Worm (Caenorhabditis elegans): Measurements from ENCODE around the gene ZK637.14.
A peak's percentile ranks its signal among the peaks of the same experiment; 100 is the strongest.

Gene ZK637.14

DNA sequence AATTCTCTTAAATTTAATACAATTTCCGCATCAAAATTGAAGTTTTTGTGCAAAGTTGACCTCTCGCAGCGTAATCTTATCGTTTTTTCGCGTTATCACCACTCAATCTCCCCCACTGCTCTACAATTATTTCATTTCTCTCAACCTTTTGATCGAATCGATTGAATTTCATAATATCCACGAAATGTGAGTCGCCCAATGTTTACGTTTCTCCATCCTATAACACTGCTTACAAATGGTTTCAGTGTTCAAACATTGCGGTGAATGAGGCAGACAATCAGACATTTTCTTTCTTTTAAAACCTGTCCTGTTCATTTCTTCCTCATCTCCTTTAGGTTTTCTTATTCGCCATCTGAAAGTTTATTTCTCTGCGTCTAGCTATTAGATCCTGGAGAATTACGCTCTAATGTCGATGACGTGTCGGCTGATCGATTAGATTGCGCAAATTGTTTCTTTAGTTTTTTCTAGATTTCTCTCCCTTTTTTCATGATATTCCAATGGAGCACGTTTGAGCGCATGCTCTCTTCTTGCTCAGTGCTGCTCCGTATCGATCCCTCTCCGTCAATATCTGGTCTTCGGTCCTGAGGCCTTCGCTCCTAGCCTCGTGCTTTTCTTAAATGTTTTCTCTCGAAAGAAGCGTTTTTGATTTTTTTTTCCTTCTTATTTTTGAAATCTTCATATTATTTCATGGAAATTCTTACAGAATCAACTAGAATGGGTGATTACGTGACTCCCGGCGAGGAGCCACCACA is 16.1 kb upstream of the ZK637.14 start, which contains the start of gene unc-32 (continued):
- no peak for TF ChIP-seq mxl-2 (GFP tag; conservative IDR thresholded peaks at IDR 0.05)
- TF ChIP-seq gei-8 (GFP tag; optimal IDR thresholded peaks at IDR 0.05), result no peak
- TF ChIP-seq nhr-11 (tag; optimal IDR thresholded peaks at IDR 0.05), result no peak
- TF ChIP-seq ztf-11 (tag; optimal IDR thresholded peaks at IDR 0.05), result no peak
- TF ChIP-seq spr-1 (tag; optimal IDR thresholded peaks at IDR 0.05), result no peak
- no peak for TF ChIP-seq pqm-1 (tag; optimal IDR thresholded peaks at IDR 0.05)

- TF ChIP-seq snpc-1.2 (GFP tag; IDR thresholded peaks at IDR 0.05) (peak; percentile 82), daf-19 (GFP tag; conservative IDR thresholded peaks at IDR 0.05) (no peak), hif-1 (tag; optimal IDR thresholded peaks at IDR 0.05) (peak; percentile 57 to 89), aly-2 (tag; optimal IDR thresholded peaks at IDR 0.05) (no peak), nhr-11 (tag; optimal IDR thresholded peaks at IDR 0.05) (peak; percentile 96), cey-2 (tag; optimal IDR thresholded peaks at IDR 0.05; ENCODE audit: borderline replicate concordance, insufficient read depth) (no peak), ces-1 (GFP tag; optimal IDR thresholded peaks at IDR 0.05) (peak; percentile 37), lin-1 (GFP tag; IDR thresholded peaks at IDR 0.05) (peak; percentile 93), nhr-10 (tag; optimal IDR thresholded peaks at IDR 0.05) (peak; percentile 29), mdl-1 (tag; optimal IDR thresholded peaks at IDR 0.05) (peak; percentile 15 to 82), mes-2 (tag; optimal IDR thresholded peaks at IDR 0.05; ENCODE audit: poor library complexity, severe bottlenecking) (peak; percentile 95), tra-1 (GFP tag; IDR thresholded peaks at IDR 0.05) (peak; percentile 92), madf-9 (GFP tag; conservative IDR thresholded peaks at IDR 0.05) (peak; percentile 86), mxl-2 (GFP tag; conservative IDR thresholded peaks at IDR 0.05) (peak; percentile 67; the same call in 1 of the 2 replicates), F10B5.3 (tag; optimal IDR thresholded peaks at IDR 0.05) (peak; percentile 90), ceh-28 (tag; optimal IDR thresholded peaks at IDR 0.05) (peak; percentile 35), pqm-1 (tag; optimal IDR thresholded peaks at IDR 0.05) (peak; percentile 19), nhr-6 (tag; optimal IDR thresholded peaks at IDR 0.05) (peak; percentile 94), daf-16 (GFP tag; optimal IDR thresholded peaks at IDR 0.05) (peak; percentile 64 to 91), daf-16 (tag; optimal IDR thresholded peaks at IDR 0.05) (peak; percentile 89), madf-5 (GFP tag; IDR thresholded peaks at IDR 0.05) (no peak), ama-1 (optimal IDR thresholded peaks at IDR 0.05) (peak; percentile 47), dve-1 (tag; optimal IDR thresholded peaks at IDR 0.05; ENCODE audit: insufficient read depth) (peak; percentile 99), ztf-11 (tag; optimal IDR thresholded peaks at IDR 0.05) (no peak), T20F7.1 (GFP tag; optimal IDR thresholded peaks at IDR 0.05) (peak; percentile 91), Y48G9A.11 (GFP tag; IDR thresholded peaks at IDR 0.05) (peak; percentile 91), ceh-44 (GFP tag; IDR thresholded peaks at IDR 0.05) (peak; percentile 81), nhr-102 (tag; optimal IDR thresholded peaks at IDR 0.05) (peak; percentile 94), lin-38 (GFP tag; IDR thresholded peaks at IDR 0.05) (peak; percentile 92), fos-1 (tag; optimal IDR thresholded peaks at IDR 0.05) (no peak), dmd-8 (GFP tag; IDR thresholded peaks at IDR 0.05) (no peak), ceh-20 (GFP tag; IDR thresholded peaks at IDR 0.05) (peak; percentile 95), hmg-1.1 (GFP tag; IDR thresholded peaks at IDR 0.05) (peak; percentile 98), zip-2 (tag; optimal IDR thresholded peaks at IDR 0.05) (peak; percentile 20), sdz-12 (GFP tag; optimal IDR thresholded peaks at IDR 0.05) (no peak), attf-4 (tag; optimal IDR thresholded peaks at IDR 0.05) (no peak), nhr-111 (GFP tag; optimal IDR thresholded peaks at IDR 0.05) (no peak), zip-11 (GFP tag; IDR thresholded peaks at IDR 0.05) (no peak), rbr-2 (tag; optimal IDR thresholded peaks at IDR 0.05) (peak; percentile 94), skn-1 (tag; optimal IDR thresholded peaks at IDR 0.05) (no peak), T26A8.4 (GFP tag; IDR thresholded peaks at IDR 0.05) (peak; percentile 98), lim-7 (GFP tag; IDR thresholded peaks at IDR 0.05) (no peak), egl-43 (GFP tag; IDR thresholded peaks at IDR 0.05) (peak; percentile 93), zfp-3 (GFP tag; conservative IDR thresholded peaks at IDR 0.05) (peak; percentile 91), ceh-32 (tag; optimal IDR thresholded peaks at IDR 0.05; ENCODE audit: poor library complexity) (peak; percentile 76)
These were observed 15.1 kb upstream of the ZK637.14 start, which contains the start of gene lin-9 for ce11 chrIII:8904044-8904443. TSS of gene lin-9 (minus strand) at chrIII:8904131.

Measured in whole organism, L4 larva.